Fruit fly (Drosophila melanogaster): ENCODE results near the gene Lcp65Af.

Lcp65Af gene

dm6 chr3L:6181776-6182175, 45.2 kb upstream of the Lcp65Af start, which contains the start of gene CG10274 (continued):
- TF ChIP-seq CG14667 (GFP tag; IDR thresholded peaks at IDR 0.05) (peak; percentile 39), Atf-2 (GFP tag; optimal IDR thresholded peaks at IDR 0.05) (peak; percentile 68), NC2β (GFP tag; optimal IDR thresholded peaks at IDR 0.05) (peak; percentile 23), CG11247 (GFP tag; IDR thresholded peaks at IDR 0.05) (peak; percentile 59; the same call in 1 of the 2 replicates), CG1602 (GFP tag; optimal IDR thresholded peaks at IDR 0.05) (peak; percentile 71), CG31388 (GFP tag; optimal IDR thresholded peaks at IDR 0.05) (no peak), Antp (GFP tag; optimal IDR thresholded peaks at IDR 0.05) (peak; percentile 51), CG6765 (GFP tag; optimal IDR thresholded peaks at IDR 0.05) (peak; percentile 43), Drgx (GFP tag; IDR thresholded peaks at IDR 0.05) (peak; percentile 37; the same call in 1 of the 2 replicates), HmgZ (tag; optimal IDR thresholded peaks at IDR 0.05) (peak; percentile 90), CG33213 (GFP tag; optimal IDR thresholded peaks at IDR 0.05) (peak; percentile 62), CG2116 (GFP tag; optimal IDR thresholded peaks at IDR 0.05) (peak; percentile 77), CG5245 (GFP tag; optimal IDR thresholded peaks at IDR 0.05) (peak; percentile 47), Sry-δ (GFP tag; optimal IDR thresholded peaks at IDR 0.05) (peak; percentile 44), CG12236 (GFP tag; optimal IDR thresholded peaks at IDR 0.05) (peak; percentile 21), disco-r (GFP tag; optimal IDR thresholded peaks at IDR 0.05) (no peak), hbn (GFP tag; IDR thresholded peaks at IDR 0.05; ENCODE audit: partially characterized antibody) (no peak), CG1832 (GFP tag; optimal IDR thresholded peaks at IDR 0.05) (no peak), CG11695 (GFP tag; IDR thresholded peaks at IDR 0.05) (no peak), CG32532 (GFP tag; IDR thresholded peaks at IDR 0.05) (peak; percentile 66), onecut (GFP tag; IDR thresholded peaks at IDR 0.05) (no peak), Scr (GFP tag; IDR thresholded peaks at IDR 0.05; ENCODE audit: partially characterized antibody) (no peak), CG31441 (GFP tag; IDR thresholded peaks at IDR 0.05) (no peak; the same call in 1 of the 2 replicates), salm (tag; optimal IDR thresholded peaks at IDR 0.05) (no peak), Xbp1 (GFP tag; optimal IDR thresholded peaks at IDR 0.05) (peak; percentile 87), H15 (GFP tag; IDR thresholded peaks at IDR 0.05) (peak; percentile 47; the same call in 1 of the 3 replicates), nau (GFP tag; optimal IDR thresholded peaks at IDR 0.05) (no peak), jigr1 (GFP tag; IDR thresholded peaks at IDR 0.05) (no peak), slp2 (GFP tag; optimal IDR thresholded peaks at IDR 0.05) (peak; percentile 61), HLH4C (GFP tag; IDR thresholded peaks at IDR 0.05; ENCODE audit: partially characterized antibody) (no peak), twi (tag; optimal IDR thresholded peaks at IDR 0.05) (peak; percentile 70), Dfd (GFP tag; optimal IDR thresholded peaks at IDR 0.05) (no peak), NfI (GFP tag; optimal IDR thresholded peaks at IDR 0.05) (peak; percentile 81), Blimp-1 (GFP tag; optimal IDR thresholded peaks at IDR 0.05) (no peak), CG6791 (GFP tag; IDR thresholded peaks at IDR 0.05; ENCODE audit: partially characterized antibody) (no peak), shn (GFP tag; optimal IDR thresholded peaks at IDR 0.05) (peak; percentile 70), CG30403 (GFP tag; optimal IDR thresholded peaks at IDR 0.05) (peak; percentile 90), Aef1 (GFP tag; IDR thresholded peaks at IDR 0.05) (peak; percentile 61), nom (GFP tag; optimal IDR thresholded peaks at IDR 0.05) (no peak), CG17385 (GFP tag; optimal IDR thresholded peaks at IDR 0.05) (no peak), fd102C (GFP tag; optimal IDR thresholded peaks at IDR 0.05) (peak; percentile 37), psq (GFP tag; optimal IDR thresholded peaks at IDR 0.05) (no peak), CG12299 (tag; optimal IDR thresholded peaks at IDR 0.05) (peak; percentile 19), Chrac-16 (GFP tag; optimal IDR thresholded peaks at IDR 0.05) (peak; percentile 85), sd (tag; optimal IDR thresholded peaks at IDR 0.05) (peak; percentile 98), CG10654 (GFP tag; optimal IDR thresholded peaks at IDR 0.05) (peak; percentile 68), CG3995 (GFP tag; optimal IDR thresholded peaks at IDR 0.05) (peak; percentile 79), CG34422 (GFP tag; IDR thresholded peaks at IDR 0.05) (peak; percentile 77; the same call in 2 of the 3 replicates), CG30020 (tag; optimal IDR thresholded peaks at IDR 0.05) (peak; percentile 79), jing (GFP tag; optimal IDR thresholded peaks at IDR 0.05) (no peak), bowl (GFP tag; IDR thresholded peaks at IDR 0.05) (no peak)

Data from whole organism, embryonic.